Worm (Caenorhabditis elegans) whole organism, late embryonic: ENCODE results near the gene clec-71.
"Not testable (repeated sequence)": the region's sequence is repeated elsewhere in the genome, so short reads cannot be mapped to it uniquely, and the experiment has no call there.

ENCODE experiments used
- F13H6.1 ChIP-seq: sonication (generic microtip); optimal IDR thresholded peaks from 2 replicates; lab custom pipeline; 2016; ENCODE audit warnings: missing genetic modification characterization, missing compliant biosample characterization
- K02D7.2 ChIP-seq: sonication (generic microtip); optimal IDR thresholded peaks from 2 replicates; lab custom pipeline; 2017; ENCODE audit warnings: mild to moderate bottlenecking, missing genetic modification characterization, missing compliant biosample characterization
- K09A11.1 ChIP-seq: sonication (generic microtip); optimal IDR thresholded peaks from 2 replicates; lab custom pipeline; 2017; ENCODE audit warnings: antibody characterized with exemption, mild to moderate bottlenecking, missing genetic modification characterization, missing compliant biosample characterization; ENCODE audit not compliant: insufficient read depth
- Y22D7AL.16 ChIP-seq: sonication (generic microtip); optimal IDR thresholded peaks from 2 replicates; lab custom pipeline; 2016; ENCODE audit warnings: missing genetic modification characterization, missing compliant biosample characterization
- ahr-1 ChIP-seq: sonication (generic microtip); optimal IDR thresholded peaks from 2 replicates; lab custom pipeline; 2016; ENCODE audit warnings: missing genetic modification characterization, missing compliant biosample characterization
- ceh-14 ChIP-seq: sonication (generic microtip); optimal IDR thresholded peaks from 2 replicates; lab custom pipeline; 2016; ENCODE audit warnings: missing genotype, missing genetic modification characterization, missing compliant biosample characterization
- ceh-24 ChIP-seq: sonication (generic microtip); optimal IDR thresholded peaks from 2 replicates; lab custom pipeline; 2016; ENCODE audit warnings: mild to moderate bottlenecking, missing genetic modification characterization, missing compliant biosample characterization
- ceh-30 ChIP-seq: fragments of 150-350 bp; optimal IDR thresholded peaks from 2 replicates; lab custom pipeline; 2014; ENCODE audit warnings: missing biosample characterization, missing genetic modification characterization
- ceh-31 ChIP-seq: sonication (generic microtip); optimal IDR thresholded peaks from 2 replicates; lab custom pipeline; 2016; ENCODE audit warnings: missing genetic modification characterization, missing compliant biosample characterization
- ceh-34 ChIP-seq: sonication (generic microtip); optimal IDR thresholded peaks from 2 replicates; lab custom pipeline; 2016; ENCODE audit warnings: mild to moderate bottlenecking, missing genetic modification characterization, missing compliant biosample characterization
- ceh-45 ChIP-seq: fragments of 200-800 bp; sonication (Bioruptor generic); IDR thresholded peaks from 2 replicates; pipeline ENCODE4 v1.3.6; 2022; ENCODE audit warnings: missing genetic modification reagents, missing genetic modification characterization, missing compliant biosample characterization
- ceh-6 ChIP-seq: fragments of 200-800 bp; sonication (Bioruptor generic); optimal IDR thresholded peaks from 2 replicates; lab custom pipeline; 2018; ENCODE audit warnings: mild to moderate bottlenecking, missing genetic modification characterization, missing compliant biosample characterization
- ceh-9 ChIP-seq: sonication (generic microtip); optimal IDR thresholded peaks from 2 replicates; lab custom pipeline; 2016; ENCODE audit warnings: mild to moderate bottlenecking, missing genetic modification characterization, inconsistent platforms, missing compliant biosample characterization
- che-1 ChIP-seq: sonication (generic microtip); optimal IDR thresholded peaks from 2 replicates; lab custom pipeline; 2016; ENCODE audit warnings: mild to moderate bottlenecking, missing genetic modification characterization, missing compliant biosample characterization
- ets-4 ChIP-seq: sonication (generic microtip); optimal IDR thresholded peaks from 2 replicates; lab custom pipeline; 2016; ENCODE audit warnings: missing genetic modification characterization, missing compliant biosample characterization
- fax-1 ChIP-seq: sonication (generic microtip); optimal IDR thresholded peaks from 2 replicates; lab custom pipeline; 2016; ENCODE audit warnings: missing genotype, missing genetic modification characterization, missing compliant biosample characterization
- fkh-10 ChIP-seq: fragments of 150-350 bp; optimal IDR thresholded peaks from 2 replicates; lab custom pipeline; 2014; ENCODE audit warnings: missing biosample characterization, missing genetic modification reagents, missing genetic modification characterization
- fkh-6 ChIP-seq: sonication (generic microtip); optimal IDR thresholded peaks from 2 replicates; lab custom pipeline; 2016; ENCODE audit warnings: missing genetic modification characterization, missing compliant biosample characterization
- gmeb-2 ChIP-seq: sonication (generic microtip); optimal IDR thresholded peaks from 2 replicates; lab custom pipeline; 2016; ENCODE audit warnings: missing genetic modification characterization, inconsistent platforms, missing compliant biosample characterization
- hlh-13 ChIP-seq: fragments of 200-800 bp; sonication (Bioruptor generic); optimal IDR thresholded peaks from 2 replicates; lab custom pipeline; 2018; ENCODE audit warnings: mild to moderate bottlenecking, missing genetic modification characterization, missing compliant biosample characterization
- hlh-30 ChIP-seq: sonication (generic microtip); optimal IDR thresholded peaks from 2 replicates; lab custom pipeline; 2017; ENCODE audit warnings: antibody characterized with exemption, missing genetic modification characterization, missing compliant biosample characterization; ENCODE audit not compliant: insufficient read depth
- hlh-6 ChIP-seq: sonication (generic microtip); optimal IDR thresholded peaks from 2 replicates; lab custom pipeline; 2016; ENCODE audit warnings: missing genotype, missing genetic modification characterization, missing compliant biosample characterization
- lim-6 ChIP-seq: sonication (generic microtip); optimal IDR thresholded peaks from 2 replicates; lab custom pipeline; 2016; ENCODE audit warnings: missing genetic modification characterization, missing compliant biosample characterization
- madf-2 ChIP-seq: sonication (generic microtip); optimal IDR thresholded peaks from 2 replicates; lab custom pipeline; 2017; ENCODE audit warnings: missing genetic modification characterization, missing compliant biosample characterization
- npax-4 ChIP-seq: sonication (generic microtip); optimal IDR thresholded peaks from 2 replicates; lab custom pipeline; 2016; ENCODE audit warnings: missing genetic modification characterization, missing compliant biosample characterization
- odd-2 ChIP-seq: sonication (generic microtip); optimal IDR thresholded peaks from 2 replicates; lab custom pipeline; 2017; ENCODE audit warnings: antibody characterized with exemption, mild to moderate bottlenecking, missing genetic modification characterization, missing compliant biosample characterization
- pag-3 ChIP-seq: sonication (generic microtip); optimal IDR thresholded peaks from 2 replicates; lab custom pipeline; 2016; ENCODE audit warnings: missing compliant biosample characterization, missing genetic modification characterization, borderline replicate concordance
- pax-1 ChIP-seq: fragments of 150-350 bp; optimal IDR thresholded peaks from 2 replicates; lab custom pipeline; 2014; ENCODE audit warnings: missing biosample characterization, missing genetic modification characterization
- pha-2 ChIP-seq: sonication (generic microtip); optimal IDR thresholded peaks from 2 replicates; lab custom pipeline; 2017; ENCODE audit warnings: mild to moderate bottlenecking, missing genetic modification characterization, missing compliant biosample characterization
- rnt-1 ChIP-seq: sonication (generic microtip); optimal IDR thresholded peaks from 2 replicates; lab custom pipeline; 2016; ENCODE audit warnings: missing genetic modification characterization, missing compliant biosample characterization
- sdc-2 ChIP-seq: sonication (generic microtip); optimal IDR thresholded peaks from 2 replicates; lab custom pipeline; 2016; ENCODE audit warnings: missing genotype, missing genetic modification characterization, missing compliant biosample characterization
- sox-4 ChIP-seq: sonication (generic microtip); optimal IDR thresholded peaks from 2 replicates; lab custom pipeline; 2017; ENCODE audit warnings: mild to moderate bottlenecking, missing genetic modification characterization, inconsistent platforms, missing compliant biosample characterization
- tbx-7 ChIP-seq: sonication (generic microtip); optimal IDR thresholded peaks from 2 replicates; lab custom pipeline; 2016; ENCODE audit warnings: missing genotype, missing genetic modification characterization, missing compliant biosample characterization
- ttx-3 ChIP-seq: sonication (generic microtip); optimal IDR thresholded peaks from 2 replicates; lab custom pipeline; 2016; ENCODE audit warnings: missing genetic modification reagents, missing genetic modification characterization, missing compliant biosample characterization
- zip-5 ChIP-seq: sonication (generic microtip); optimal IDR thresholded peaks from 2 replicates; lab custom pipeline; 2016; ENCODE audit warnings: missing genetic modification characterization, missing compliant biosample characterization
- ztf-16 ChIP-seq: sonication (generic microtip); optimal IDR thresholded peaks from 2 replicates; lab custom pipeline; 2017; ENCODE audit warnings: missing genetic modification characterization, missing compliant biosample characterization

The clec-71 gene

ce11 chrIV:3906393-3906792, 30.9 kb upstream of the clec-71 start, which contains the start of gene F56D6.11:
TSS of gene F56D6.11 (minus strand) at chrIV:3906493.
- TF ChIP-seq ets-4 (tag; lab: Kevin White, UChicago) = no peak
- TF ChIP-seq madf-2 (tag; lab: Kevin White, UChicago) = no peak
- no peak for TF ChIP-seq K02D7.2
- TF ChIP-seq ceh-14 (tag; lab: Kevin White, UChicago) = no peak
- TF ChIP-seq ceh-34 (tag; lab: Kevin White, UChicago) = no peak
- TF ChIP-seq pag-3 = no peak
- TF ChIP-seq ceh-30 = no peak
- no peak for TF ChIP-seq sox-4 (tag; lab: Kevin White, UChicago)
- no peak for TF ChIP-seq K09A11.1 (tag; lab: Kevin White, UChicago)

- TF ChIP-seq fkh-6 (tag; lab: Kevin White, UChicago) (no peak), ceh-14 (tag; lab: Kevin White, UChicago) (no peak), sdc-2 (tag; lab: Kevin White, UChicago) (no peak), ceh-24 (tag; lab: Kevin White, UChicago) (no peak), hlh-6 (tag; lab: Kevin White, UChicago) (no peak), npax-4 (no peak), ttx-3 (no peak), ceh-45 (no peak), zip-5 (tag; lab: Kevin White, UChicago) (no peak)
Measured at ce11 chrIV:3907506-3908188, 29.6 kb upstream of the clec-71 start, which contains the start of the genes F56D6.22 and F56D6.12. TSS of gene F56D6.22 (minus strand) at chrIV:3907606. TSS of gene F56D6.12 (plus strand) at chrIV:3908138.

- TF ChIP-seq ceh-31 = no peak
- no peak for TF ChIP-seq ahr-1 (tag; lab: Kevin White, UChicago)
- no peak for TF ChIP-seq hlh-13 (GFP tag; lab: Kevin White, UChicago)
- no peak for TF ChIP-seq ceh-30
- no peak for TF ChIP-seq fax-1 (tag; lab: Kevin White, UChicago)
Measured at ce11 chrIV:3909114-3909513, 28.1 kb upstream of the clec-71 start, which contains the start of gene F56D6.13. TSS of gene F56D6.13 (plus strand) at chrIV:3909414.

- not testable (repeated sequence) for TF ChIP-seq F13H6.1, gmeb-2, odd-2 (tag; lab: Kevin White, UChicago)
- TF ChIP-seq, all 69 proteins: peak for 0; not testable (repeated sequence) for 69
Measured at ce11 chrIV:3911848-3912247, 25.4 kb upstream of the clec-71 start, which contains the start of gene F56D6.18. TSS of gene F56D6.18 (minus strand) at chrIV:3911948.

ce11 chrIV:3912598-3912997, 24.7 kb upstream of the clec-71 start, which contains the start of gene F56D6.20:
TSS of gene F56D6.20 (plus strand) at chrIV:3912898.
- no peak for TF ChIP-seq pha-2

- TF ChIP-seq rnt-1 (tag; lab: Kevin White, UChicago) (no peak), Y22D7AL.16 (tag; lab: Kevin White, UChicago) (no peak), ceh-9 (no peak), hlh-30 (tag; lab: Kevin White, UChicago) (no peak), lim-6 (no peak), pax-1 (tag; lab: Kevin White, UChicago) (no peak), hlh-13 (GFP tag; lab: Kevin White, UChicago) (no peak), ceh-24 (tag; lab: Kevin White, UChicago) (no peak), ceh-31 (no peak), pha-2 (no peak), K09A11.1 (tag; lab: Kevin White, UChicago) (no peak), ceh-45 (no peak), zip-5 (tag; lab: Kevin White, UChicago) (no peak), tbx-7 (tag; lab: Kevin White, UChicago) (no peak), ceh-6 (no peak), ztf-16 (tag; lab: Kevin White, UChicago) (no peak), che-1 (tag; lab: Kevin White, UChicago) (no peak), fkh-10 (no peak), ceh-30 (no peak)
Measured at ce11 chrIV:3914462-3914861, 22.8 kb upstream of the clec-71 start, which contains the start of gene F56D6.19. TSS of gene F56D6.19 (plus strand) at chrIV:3914762.
